Worm (Caenorhabditis elegans) whole organism, L3 larva: ENCODE data around the gene thoc-2.

Experiments used
- R02D3.7 ChIP-seq: fragments of 150-350 bp; optimal IDR thresholded peaks from 2 replicates; lab custom pipeline; 2014; ENCODE audit warnings: missing biosample characterization, missing genetic modification characterization
- aly-2 ChIP-seq: fragments of 150-350 bp; optimal IDR thresholded peaks from 2 replicates; lab custom pipeline; 2014; ENCODE audit warnings: missing biosample characterization, missing genetic modification characterization
- egl-27 ChIP-seq: sonication (generic microtip); optimal IDR thresholded peaks from 4 replicates; lab custom pipeline; 2017; ENCODE audit warnings: missing biosample characterization, missing genetic modification reagents, missing genetic modification characterization
- lin-15B ChIP-seq: fragments of 150-350 bp; optimal IDR thresholded peaks from 2 replicates; lab custom pipeline; 2014; ENCODE audit warnings: missing biosample characterization, missing genetic modification characterization
- lin-39 ChIP-seq: fragments of 150-350 bp; optimal IDR thresholded peaks from 2 replicates; lab custom pipeline; 2018; ENCODE audit warnings: missing biosample characterization, missing genetic modification reagents, missing genetic modification characterization
- nhr-11 ChIP-seq: fragments of 150-350 bp; optimal IDR thresholded peaks from 2 replicates; lab custom pipeline; 2014; ENCODE audit warnings: missing biosample characterization, missing genetic modification characterization
- nhr-25 ChIP-seq: sonication (generic microtip); optimal IDR thresholded peaks from 2 replicates; lab custom pipeline; 2017; ENCODE audit warnings: missing biosample characterization, missing genetic modification characterization
- nhr-76 ChIP-seq: fragments of 150-350 bp; sonication (generic microtip); optimal IDR thresholded peaks from 5 replicates; lab custom pipeline; 2014; ENCODE audit warnings: missing biosample characterization, missing genetic modification characterization
- sea-2 ChIP-seq: fragments of 150-350 bp; sonication (generic microtip); optimal IDR thresholded peaks from 4 replicates; lab custom pipeline; 2014; ENCODE audit warnings: missing biosample characterization, missing genetic modification reagents, missing genetic modification characterization
- unc-62 ChIP-seq: fragments of 150-350 bp; sonication (generic microtip); optimal IDR thresholded peaks from 4 replicates; lab custom pipeline; 2014; ENCODE audit warnings: missing biosample characterization, missing genetic modification reagents, missing genetic modification characterization
- zag-1 ChIP-seq: fragments of 150-350 bp; optimal IDR thresholded peaks from 2 replicates; lab custom pipeline; 2014; ENCODE audit warnings: missing biosample characterization, missing genetic modification characterization
- ztf-4 ChIP-seq: fragments of 150-350 bp; optimal IDR thresholded peaks from 2 replicates; lab custom pipeline; 2014; ENCODE audit warnings: missing biosample characterization, missing genetic modification characterization

DNA sequence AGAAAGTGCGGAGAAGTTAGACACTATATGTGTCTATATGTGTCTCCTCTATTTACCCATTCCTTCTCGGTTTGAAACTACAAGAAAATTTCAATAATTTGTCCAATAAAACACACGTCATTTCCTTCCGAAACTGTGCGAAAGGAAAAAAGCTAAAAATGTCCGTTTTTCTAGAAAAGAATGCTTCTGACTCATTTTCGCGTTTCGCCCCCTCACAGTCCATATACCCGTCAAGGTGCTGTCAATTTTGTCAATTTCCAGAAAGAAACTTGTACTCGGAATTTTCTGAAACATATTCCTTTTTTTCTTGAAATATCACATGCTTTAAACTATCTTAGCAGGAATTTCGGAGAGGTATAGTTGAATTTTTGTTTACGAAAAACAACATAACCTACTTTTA is 35.0 kb downstream of the thoc-2 start:
- no peak for TF ChIP-seq lin-39 (tag; lab: Kevin White, UChicago)
- no peak for TF ChIP-seq lin-15B (tag; lab: Kevin White, UChicago)
- no peak for TF ChIP-seq nhr-25 (tag; lab: Kevin White, UChicago)
- no peak for TF ChIP-seq nhr-11 (tag; lab: Kevin White, UChicago)
- no peak for TF ChIP-seq zag-1 (tag; lab: Kevin White, UChicago)
- no peak for TF ChIP-seq sea-2
- no peak for TF ChIP-seq egl-27
- TF ChIP-seq ztf-4 (tag; lab: Kevin White, UChicago), result no peak
- no peak for TF ChIP-seq aly-2 (tag; lab: Kevin White, UChicago)
- TF ChIP-seq unc-62 (GFP tag; lab: Kevin White, UChicago), result no peak
- TF ChIP-seq nhr-76 (tag; lab: Kevin White, UChicago), result no peak
- TF ChIP-seq R02D3.7 (tag; lab: Kevin White, UChicago), result no peak
